Worm (Caenorhabditis elegans) whole organism, early embryonic: ENCODE measurements around the gene apn-1.
A peak's percentile ranks its signal among the peaks of the same experiment; 100 is the strongest.

ENCODE experiments used
- B0310.2 ChIP-seq: sonication (generic microtip); optimal IDR thresholded peaks from 2 replicates; lab custom pipeline; 2016; ENCODE audit warnings: mild to moderate bottlenecking, missing genetic modification characterization, missing compliant biosample characterization
- F13C5.2 ChIP-seq: sonication (generic microtip); optimal IDR thresholded peaks from 2 replicates; lab custom pipeline; 2017; ENCODE audit warnings: mild to moderate bottlenecking, missing genetic modification characterization, inconsistent platforms, missing compliant biosample characterization
- aly-1 ChIP-seq: sonication (generic microtip); optimal IDR thresholded peaks from 2 replicates; lab custom pipeline; 2016; ENCODE audit warnings: missing genetic modification characterization, missing compliant biosample characterization
- ama-1 ChIP-seq: fragments of 150-350 bp; optimal IDR thresholded peaks from 2 replicates; lab custom pipeline; 2014
- ceh-13 ChIP-seq: fragments of 200-800 bp; sonication (Bioruptor generic); optimal IDR thresholded peaks from 2 replicates; lab custom pipeline; 2018; ENCODE audit warnings: mild to moderate bottlenecking, missing genetic modification characterization, missing compliant biosample characterization
- ceh-36 ChIP-seq: sonication (generic microtip); optimal IDR thresholded peaks from 2 replicates; lab custom pipeline; 2016; ENCODE audit warnings: missing genetic modification characterization, inconsistent platforms, missing compliant biosample characterization
- ets-7 ChIP-seq: sonication (generic microtip); optimal IDR thresholded peaks from 2 replicates; lab custom pipeline; 2016; ENCODE audit warnings: missing genotype, missing genetic modification characterization, missing compliant biosample characterization
- flt-1 ChIP-seq: fragments of 200-800 bp; sonication (Bioruptor generic); IDR thresholded peaks from 2 replicates; pipeline ENCODE4 v1.3.6; 2022; ENCODE audit warnings: missing genetic modification characterization, missing compliant biosample characterization
- hmbx-1 ChIP-seq: sonication (generic microtip); optimal IDR thresholded peaks from 2 replicates; lab custom pipeline; 2016; ENCODE audit warnings: mild to moderate bottlenecking, missing genetic modification characterization, missing compliant biosample characterization
- hmg-4 ChIP-seq: fragments of 200-800 bp; sonication (Bioruptor generic); optimal IDR thresholded peaks from 2 replicates; lab custom pipeline; 2018; ENCODE audit warnings: mild to moderate bottlenecking, missing genetic modification characterization, missing compliant biosample characterization
- hnd-1 ChIP-seq: sonication (generic microtip); optimal IDR thresholded peaks from 2 replicates; lab custom pipeline; 2016; ENCODE audit warnings: missing genetic modification characterization, missing compliant biosample characterization
- pes-1 ChIP-seq: fragments of 200-800 bp; sonication (Bioruptor generic); IDR thresholded peaks from 2 replicates; pipeline ENCODE4 v1.3.6; 2022; ENCODE audit warnings: missing genetic modification reagents, missing genetic modification characterization, missing compliant biosample characterization
- scrt-1 ChIP-seq: fragments of 200-800 bp; sonication (Bioruptor generic); IDR thresholded peaks from 2 replicates; pipeline ENCODE4 v1.3.6; 2022; ENCODE audit warnings: missing genetic modification characterization, missing compliant biosample characterization
- sea-1 ChIP-seq: fragments of 200-800 bp; sonication (Bioruptor generic); conservative IDR thresholded peaks from 2 replicates; pipeline ENCODE4 v1.3.6; 2022; ENCODE audit warnings: missing genetic modification characterization, missing compliant biosample characterization
- tbx-11 ChIP-seq: fragments of 200-800 bp; sonication (Bioruptor generic); IDR thresholded peaks from 2 replicates; pipeline ENCODE4 v1.3.6; 2022; ENCODE audit warnings: missing genetic modification characterization, missing compliant biosample characterization
- tbx-37 ChIP-seq: fragments of 200-800 bp; sonication (Bioruptor generic); conservative IDR thresholded peaks from 2 replicates; pipeline ENCODE4 v1.3.6; 2022; ENCODE audit warnings: missing genetic modification reagents, missing genetic modification characterization, missing compliant biosample characterization
- tra-4 ChIP-seq: sonication (generic microtip); optimal IDR thresholded peaks from 2 replicates; lab custom pipeline; 2017; ENCODE audit warnings: missing genetic modification characterization, missing compliant biosample characterization

apn-1 gene

ce11 chrII:8057911-8058310 is 10.5 kb downstream of the apn-1 start:
- no peak for TF ChIP-seq hmg-4
- no peak for TF ChIP-seq scrt-1 (GFP tag; lab: Robert Waterston, UW)
- no peak for TF ChIP-seq sea-1
- TF ChIP-seq hmbx-1 (tag; lab: Kevin White, UChicago), result no peak
- no peak for TF ChIP-seq tbx-37 (GFP tag; lab: Robert Waterston, UW)
- TF ChIP-seq pes-1, result no peak
- TF ChIP-seq aly-1, result no peak
- no peak for TF ChIP-seq ceh-36 (tag; lab: Kevin White, UChicago)
- no peak for TF ChIP-seq F13C5.2 (tag; lab: Kevin White, UChicago)
- TF ChIP-seq ets-7 (tag; lab: Kevin White, UChicago), result no peak
- no peak for TF ChIP-seq ceh-13 (GFP tag; lab: Kevin White, UChicago)
- TF ChIP-seq tra-4 (tag; lab: Kevin White, UChicago), result no peak
- no peak for TF ChIP-seq flt-1 (GFP tag; lab: Robert Waterston, UW)
- no peak for TF ChIP-seq ama-1 (lab: Kevin White, UChicago)
- TF ChIP-seq hnd-1 (tag; lab: Kevin White, UChicago), result no peak
- TF ChIP-seq tbx-11 (GFP tag; lab: Robert Waterston, UW), result no peak
- no peak for TF ChIP-seq B0310.2 (tag; lab: Kevin White, UChicago)

ce11 chrII:8058769-8059168 is 11.4 kb downstream of the apn-1 start, which contains the start of gene T05H10.8:
Gene T05H10.8 (plus strand): TSS chrII:8059069.
- TF ChIP-seq aly-1 (no peak), hmbx-1 (tag; lab: Kevin White, UChicago) (no peak), hmg-4 (no peak), ceh-36 (tag; lab: Kevin White, UChicago) (no peak), tbx-37 (GFP tag; lab: Robert Waterston, UW) (no peak), flt-1 (GFP tag; lab: Robert Waterston, UW) (no peak)

- TF ChIP-seq ceh-13 (GFP tag; lab: Kevin White, UChicago) (no peak), ceh-36 (tag; lab: Kevin White, UChicago) (no peak), tra-4 (tag; lab: Kevin White, UChicago) (no peak), flt-1 (GFP tag; lab: Robert Waterston, UW) (no peak), hnd-1 (tag; lab: Kevin White, UChicago) (no peak), aly-1 (no peak), pes-1 (no peak), B0310.2 (tag; lab: Kevin White, UChicago) (no peak), ama-1 (lab: Kevin White, UChicago) (no peak), sea-1 (no peak), hmbx-1 (tag; lab: Kevin White, UChicago) (no peak), tbx-37 (GFP tag; lab: Robert Waterston, UW) (no peak), tbx-11 (GFP tag; lab: Robert Waterston, UW) (no peak), ets-7 (tag; lab: Kevin White, UChicago) (no peak), scrt-1 (GFP tag; lab: Robert Waterston, UW) (no peak), hmg-4 (no peak), F13C5.2 (tag; lab: Kevin White, UChicago) (no peak)
Measured at ce11 chrII:8059532-8059931, 12.2 kb downstream of the apn-1 start.

- no peak for TF ChIP-seq hmbx-1 (tag; lab: Kevin White, UChicago)
- TF ChIP-seq tra-4 (tag; lab: Kevin White, UChicago), result no peak
- TF ChIP-seq hmg-4, result no peak
- 0 out of 2 replicates have a peak, but pooled peaks have one; percentile 23 for TF ChIP-seq scrt-1 (GFP tag; lab: Robert Waterston, UW)
- peak; percentile 14 for TF ChIP-seq ets-7 (tag; lab: Kevin White, UChicago)
- TF ChIP-seq B0310.2 (tag; lab: Kevin White, UChicago), result no peak
Measured at ce11 chrII:8062334-8062791, 15.0 kb downstream of the apn-1 start, which contains the start of gene ufd-2. Gene ufd-2 (plus strand): TSS chrII:8062741.

- TF ChIP-seq flt-1 (GFP tag; lab: Robert Waterston, UW) (no peak), sea-1 (no peak), hnd-1 (tag; lab: Kevin White, UChicago) (no peak), tbx-11 (GFP tag; lab: Robert Waterston, UW) (no peak)
Measured at ce11 chrII:8065985-8066384, 18.6 kb downstream of the apn-1 start, which contains the start of gene pdha-1. Gene pdha-1 (plus strand): TSS chrII:8066285.

- TF ChIP-seq B0310.2 (tag; lab: Kevin White, UChicago) (no peak), ceh-36 (tag; lab: Kevin White, UChicago) (no peak), hmbx-1 (tag; lab: Kevin White, UChicago) (no peak), ets-7 (tag; lab: Kevin White, UChicago) (no peak), sea-1 (no peak), pes-1 (no peak), tbx-37 (GFP tag; lab: Robert Waterston, UW) (no peak), tbx-11 (GFP tag; lab: Robert Waterston, UW) (no peak), ama-1 (lab: Kevin White, UChicago) (no peak), aly-1 (no peak), hnd-1 (tag; lab: Kevin White, UChicago) (no peak), hmg-4 (no peak), scrt-1 (GFP tag; lab: Robert Waterston, UW) (no peak)
Measured at ce11 chrII:8071012-8071625, 23.8 kb downstream of the apn-1 start.

- TF ChIP-seq flt-1 (GFP tag; lab: Robert Waterston, UW) (no peak), ets-7 (tag; lab: Kevin White, UChicago) (no peak), aly-1 (no peak), ceh-13 (GFP tag; lab: Kevin White, UChicago) (no peak), ceh-36 (tag; lab: Kevin White, UChicago) (no peak), hmbx-1 (tag; lab: Kevin White, UChicago) (no peak), ama-1 (lab: Kevin White, UChicago) (no peak), scrt-1 (GFP tag; lab: Robert Waterston, UW) (no peak), hmg-4 (no peak), pes-1 (no peak), hnd-1 (tag; lab: Kevin White, UChicago) (no peak), F13C5.2 (tag; lab: Kevin White, UChicago) (no peak), tbx-37 (GFP tag; lab: Robert Waterston, UW) (no peak)
Measured at ce11 chrII:8071801-8072544, 24.6 kb downstream of the apn-1 start.
